Fruit fly (Drosophila melanogaster) whole organism, prepupa: ENCODE results near the gene CG8300.

Experiments
- CG15336 ChIP-seq: fragments of 200-800 bp; sonication (Bioruptor generic); IDR thresholded peaks from 2 replicates; pipeline ENCODE4 v1.3.6; 2022; ENCODE audit warnings: missing biosample characterization, missing genetic modification characterization
- CG31627 ChIP-seq: fragments of 200-800 bp; sonication (Bioruptor generic); optimal IDR thresholded peaks from 3 replicates; lab custom pipeline; 2016; ENCODE audit warnings: missing biosample characterization, missing genetic modification characterization
- CG3919 ChIP-seq: fragments of 200-800 bp; sonication (Bioruptor generic); optimal IDR thresholded peaks from 3 replicates; lab custom pipeline; 2016; ENCODE audit warnings: missing biosample characterization, missing genetic modification characterization
- CG4318 ChIP-seq: fragments of 200-800 bp; sonication (Bioruptor generic); optimal IDR thresholded peaks from 3 replicates; lab custom pipeline; 2017; ENCODE audit warnings: missing biosample characterization, mild to moderate bottlenecking, missing genetic modification characterization
- CG6854 ChIP-seq: fragments of 200-800 bp; sonication (Bioruptor generic); optimal IDR thresholded peaks from 2 replicates; lab custom pipeline; 2017; ENCODE audit warnings: missing biosample characterization, mild to moderate bottlenecking, missing genetic modification characterization
- Eip78C ChIP-seq: fragments of 200-800 bp; sonication (Bioruptor generic); peaks from one replicate; lab custom pipeline; 2016; ENCODE audit warnings: missing biosample characterization, missing genetic modification characterization
- Eip93F ChIP-seq: fragments of 200-800 bp; sonication (Bioruptor generic); optimal IDR thresholded peaks from 2 replicates; lab custom pipeline; 2016; ENCODE audit warnings: missing biosample characterization, mild to moderate bottlenecking, missing genetic modification characterization
- Ets21C ChIP-seq: fragments of 200-800 bp; sonication (Bioruptor generic); optimal IDR thresholded peaks from 3 replicates; lab custom pipeline; 2016; ENCODE audit warnings: missing biosample characterization, missing genetic modification characterization
- Met ChIP-seq: fragments of 200-800 bp; sonication (Bioruptor generic); optimal IDR thresholded peaks from 3 replicates; lab custom pipeline; 2016; ENCODE audit warnings: missing biosample characterization, missing genetic modification characterization
- Sox102F ChIP-seq: fragments of 200-800 bp; sonication (Bioruptor generic); optimal IDR thresholded peaks from 2 replicates; lab custom pipeline; 2016; ENCODE audit warnings: missing biosample characterization, mild to moderate bottlenecking, missing genetic modification characterization
- achi ChIP-seq: fragments of 200-800 bp; sonication (Bioruptor generic); optimal IDR thresholded peaks from 3 replicates; lab custom pipeline; 2016; ENCODE audit warnings: missing biosample characterization, missing genetic modification characterization
- esn ChIP-seq: fragments of 200-800 bp; sonication (Bioruptor generic); optimal IDR thresholded peaks from 2 replicates; lab custom pipeline; 2016; ENCODE audit warnings: missing biosample characterization, mild to moderate bottlenecking, missing genetic modification characterization, moderate library complexity
- pdm3 ChIP-seq: fragments of 200-800 bp; sonication (Bioruptor generic); optimal IDR thresholded peaks from 3 replicates; lab custom pipeline; 2016; ENCODE audit warnings: missing biosample characterization, missing genetic modification characterization
- topi ChIP-seq: fragments of 200-800 bp; sonication (Bioruptor generic); optimal IDR thresholded peaks from 3 replicates; lab custom pipeline; 2016; ENCODE audit warnings: missing biosample characterization, missing genetic modification characterization

- TF ChIP-seq CG15336 (GFP tag; lab: Robert Waterston, UW) (0 out of 2 replicates have a peak, but pooled peaks have one; percentile 43), Ets21C (GFP tag; lab: Kevin White, UChicago) (no peak), CG3919 (peak; percentile 3), esn (no peak), CG6854 (GFP tag; lab: Kevin White, UChicago) (no peak), pdm3 (GFP tag; lab: Kevin White, UChicago) (no peak), achi (GFP tag; lab: Kevin White, UChicago) (peak; percentile 25), Eip93F (GFP tag; lab: Kevin White, UChicago) (peak; percentile 54), Eip78C (GFP tag; lab: Kevin White, UChicago) (peak; percentile 64), CG4318 (GFP tag; lab: Kevin White, UChicago) (no peak), Met (GFP tag; lab: Kevin White, UChicago) (no peak), CG31627 (GFP tag; lab: Kevin White, UChicago) (no peak), topi (GFP tag; lab: Kevin White, UChicago) (no peak), Sox102F (GFP tag; lab: Kevin White, UChicago) (no peak)
These were observed 7.4 kb upstream of the CG8300 start for dm6 chrX:7097071-7097858.
